Fruit fly (Drosophila melanogaster) whole organism, embryonic: ENCODE data around the gene CG2681.

ENCODE experiments used
- Adf1 ChIP-seq: fragments of 200-800 bp; sonication (Bioruptor generic); IDR thresholded peaks from 2 replicates; pipeline ENCODE4 v1.3.6; 2022; ENCODE audit warnings: missing biosample characterization, missing genetic modification characterization
- Asciz ChIP-seq: fragments of 200-800 bp; sonication (Bioruptor generic); optimal IDR thresholded peaks from 2 replicates; lab custom pipeline; 2017; ENCODE audit warnings: missing biosample characterization, mild to moderate bottlenecking, missing genetic modification characterization, missing genetic modification reagents
- Bteb2 ChIP-seq: fragments of 200-800 bp; sonication (Bioruptor generic); optimal IDR thresholded peaks from 2 replicates; lab custom pipeline; 2016; ENCODE audit warnings: missing biosample characterization, missing genetic modification characterization
- CG10366 ChIP-seq: fragments of 200-800 bp; sonication (Bioruptor generic); IDR thresholded peaks from 2 replicates; pipeline ENCODE4 v1.3.6; 2022; ENCODE audit warnings: missing biosample characterization, missing genetic modification characterization
- CG11247 ChIP-seq: fragments of 200-800 bp; sonication (Bioruptor generic); IDR thresholded peaks from 2 replicates; pipeline ENCODE4 v1.3.6; 2022; ENCODE audit warnings: missing biosample characterization, missing genetic modification characterization
- CG12659 ChIP-seq: fragments of 200-800 bp; sonication (Bioruptor generic); optimal IDR thresholded peaks from 3 replicates; lab custom pipeline; 2017; ENCODE audit warnings: mild to moderate bottlenecking, missing biosample characterization, missing genetic modification reagents, missing genetic modification characterization
- CG14050 ChIP-seq: fragments of 200-800 bp; sonication (Bioruptor generic); IDR thresholded peaks from 3 replicates; pipeline ENCODE4 v1.3.6; 2022; ENCODE audit warnings: missing biosample characterization, missing genetic modification characterization
- CG14441 ChIP-seq: fragments of 200-800 bp; sonication (Bioruptor generic); IDR thresholded peaks from 2 replicates; pipeline ENCODE4 v1.3.6; 2022; ENCODE audit warnings: missing biosample characterization, missing genetic modification characterization
- CG14667 ChIP-seq: fragments of 200-800 bp; sonication (Bioruptor generic); IDR thresholded peaks from 2 replicates; pipeline ENCODE4 v1.3.6; 2022; ENCODE audit warnings: missing biosample characterization, missing genetic modification characterization
- CG15269 ChIP-seq: fragments of 200-800 bp; sonication (Bioruptor generic); optimal IDR thresholded peaks from 2 replicates; lab custom pipeline; 2018; ENCODE audit warnings: missing biosample characterization, mild to moderate bottlenecking, missing genetic modification characterization, moderate library complexity
- CG15514 ChIP-seq: fragments of 200-800 bp; sonication (Bioruptor generic); optimal IDR thresholded peaks from 3 replicates; lab custom pipeline; 2017; ENCODE audit warnings: missing biosample characterization, missing genetic modification characterization, mild to moderate bottlenecking, moderate library complexity, missing genetic modification reagents
- CG16815 ChIP-seq: fragments of 200-800 bp; sonication (Bioruptor generic); optimal IDR thresholded peaks from 3 replicates; lab custom pipeline; 2017; ENCODE audit warnings: missing biosample characterization, mild to moderate bottlenecking, missing genetic modification characterization
- CG17328 ChIP-seq: fragments of 200-800 bp; sonication (Bioruptor generic); IDR thresholded peaks from 2 replicates; pipeline ENCODE4 v1.3.6; 2022; ENCODE audit warnings: missing biosample characterization, missing genetic modification characterization
- CG17359 ChIP-seq: fragments of 200-800 bp; sonication (Bioruptor generic); optimal IDR thresholded peaks from 3 replicates; lab custom pipeline; 2018; ENCODE audit warnings: missing biosample characterization, mild to moderate bottlenecking, missing genetic modification characterization, moderate library complexity
- CG18764 ChIP-seq: fragments of 200-800 bp; sonication (Bioruptor generic); optimal IDR thresholded peaks from 3 replicates; lab custom pipeline; 2016; ENCODE audit warnings: missing biosample characterization, missing genetic modification characterization
- CG2202 ChIP-seq: fragments of 200-800 bp; sonication (Bioruptor generic); optimal IDR thresholded peaks from 2 replicates; lab custom pipeline; 2018; ENCODE audit warnings: missing biosample characterization, mild to moderate bottlenecking, missing genetic modification characterization
- CG2678 ChIP-seq: fragments of 200-800 bp; sonication (Bioruptor generic); optimal IDR thresholded peaks from 3 replicates; lab custom pipeline; 2019; ENCODE audit warnings: missing biosample characterization, mild to moderate bottlenecking, missing genetic modification characterization, moderate library complexity
- CG2712 ChIP-seq: fragments of 200-800 bp; optimal IDR thresholded peaks from 3 replicates; lab custom pipeline; 2019; ENCODE audit warnings: missing biosample characterization, mild to moderate bottlenecking, missing genetic modification characterization, moderate library complexity
- CG30020 ChIP-seq: fragments of 200-800 bp; optimal IDR thresholded peaks from 2 replicates; lab custom pipeline; 2019; ENCODE audit warnings: missing biosample characterization, mild to moderate bottlenecking, missing genetic modification characterization, moderate library complexity
- CG32532 ChIP-seq: fragments of 200-800 bp; sonication (Bioruptor generic); IDR thresholded peaks from 2 replicates; pipeline ENCODE4 v1.3.6; 2022; ENCODE audit warnings: missing biosample characterization, missing genetic modification characterization
- CG33557 ChIP-seq: fragments of 200-800 bp; sonication (Bioruptor generic); optimal IDR thresholded peaks from 2 replicates; lab custom pipeline; 2019; ENCODE audit warnings: missing biosample characterization, mild to moderate bottlenecking, missing genetic modification characterization, moderate library complexity
- CG3995 ChIP-seq: fragments of 200-800 bp; sonication (Bioruptor generic); optimal IDR thresholded peaks from 3 replicates; lab custom pipeline; 2016; ENCODE audit warnings: missing biosample characterization, missing genetic modification characterization
- CG4730 ChIP-seq: fragments of 200-800 bp; sonication (Bioruptor generic); IDR thresholded peaks from 2 replicates; pipeline ENCODE4 v1.3.6; 2022; ENCODE audit warnings: missing biosample characterization, missing genetic modification characterization
- CG8281 ChIP-seq: fragments of 200-800 bp; sonication (Bioruptor generic); optimal IDR thresholded peaks from 2 replicates; lab custom pipeline; 2018; ENCODE audit warnings: missing biosample characterization, mild to moderate bottlenecking, missing genetic modification characterization, moderate library complexity
- CG8478 ChIP-seq: fragments of >200 bp; optimal IDR thresholded peaks from 2 replicates; lab custom pipeline; 2018
- D19A ChIP-seq: fragments of 200-800 bp; optimal IDR thresholded peaks from 3 replicates; lab custom pipeline; 2019; ENCODE audit warnings: missing biosample characterization, mild to moderate bottlenecking, missing genetic modification characterization, moderate library complexity
- HmgZ ChIP-seq: fragments of 200-800 bp; sonication (Bioruptor generic); optimal IDR thresholded peaks from 2 replicates; lab custom pipeline; 2018; ENCODE audit warnings: missing biosample characterization, mild to moderate bottlenecking, missing genetic modification characterization
- Lim3 ChIP-seq: fragments of 200-800 bp; sonication (Bioruptor generic); IDR thresholded peaks from 2 replicates; pipeline ENCODE4 v1.3.6; 2022; ENCODE audit warnings: missing biosample characterization, missing genetic modification characterization
- MBD-R2 ChIP-seq: fragments of 200-800 bp; sonication (Bioruptor generic); IDR thresholded peaks from 2 replicates; pipeline ENCODE4 v1.3.6; 2022; ENCODE audit warnings: missing biosample characterization, missing genetic modification characterization
- PHDP ChIP-seq: fragments of 200-800 bp; sonication (Bioruptor generic); optimal IDR thresholded peaks from 3 replicates; lab custom pipeline; 2018; ENCODE audit warnings: missing biosample characterization, mild to moderate bottlenecking, missing genetic modification characterization, moderate library complexity
- YL-1 ChIP-seq: fragments of 200-800 bp; sonication (Bioruptor generic); optimal IDR thresholded peaks from 3 replicates; lab custom pipeline; 2017; ENCODE audit warnings: missing biosample characterization, mild to moderate bottlenecking, missing genetic modification characterization
- ase ChIP-seq: fragments of 200-800 bp; sonication (Bioruptor generic); IDR thresholded peaks from 3 replicates; pipeline ENCODE4 v1.3.6; 2022; ENCODE audit warnings: missing biosample characterization, missing genetic modification characterization
- bab2 ChIP-seq: fragments of 200-800 bp; sonication (Bioruptor generic); optimal IDR thresholded peaks from 2 replicates; lab custom pipeline; 2016; ENCODE audit warnings: missing biosample characterization, missing genetic modification characterization
- bbx ChIP-seq: fragments of 200-800 bp; sonication (Bioruptor generic); IDR thresholded peaks from 2 replicates; pipeline ENCODE4 v1.3.6; 2022; ENCODE audit warnings: missing biosample characterization, missing genetic modification characterization; ENCODE audit not compliant: partially characterized antibody
- bsh ChIP-seq, 2 experiments: fragments of 200-800 bp; sonication (Bioruptor generic); optimal IDR thresholded peaks; 2 replicates each; lab custom pipeline; 2017 to 2018; ENCODE audit warnings: mild to moderate bottlenecking in 2 of 2, missing biosample characterization in 2 of 2, missing genetic modification characterization in 2 of 2, moderate library complexity in 1 of 2
- ci ChIP-seq: fragments of 200-800 bp; sonication (Bioruptor generic); IDR thresholded peaks from 3 replicates; pipeline ENCODE4 v1.3.6; 2022; ENCODE audit warnings: missing biosample characterization, missing genetic modification characterization
- disco-r ChIP-seq: fragments of 200-800 bp; sonication (Bioruptor generic); optimal IDR thresholded peaks from 2 replicates; lab custom pipeline; 2016; ENCODE audit warnings: missing biosample characterization, missing genetic modification characterization
- fd96Cb ChIP-seq: fragments of 200-800 bp; sonication (Bioruptor generic); optimal IDR thresholded peaks from 2 replicates; lab custom pipeline; 2018; ENCODE audit warnings: missing biosample characterization, mild to moderate bottlenecking, missing genetic modification characterization, moderate library complexity
- gcm ChIP-seq: fragments of 200-800 bp; sonication (Bioruptor generic); optimal IDR thresholded peaks from 2 replicates; lab custom pipeline; 2019; ENCODE audit warnings: missing biosample characterization, mild to moderate bottlenecking, missing genetic modification characterization, moderate library complexity
- hbn ChIP-seq: fragments of 200-800 bp; sonication (Bioruptor generic); IDR thresholded peaks from 2 replicates; pipeline ENCODE4 v1.3.6; 2022; ENCODE audit warnings: missing biosample characterization, missing genetic modification characterization; ENCODE audit not compliant: partially characterized antibody
- insv ChIP-seq, 2 experiments: fragments of 200-800 bp; sonication (Bioruptor generic); optimal IDR thresholded peaks; 3 replicates each; lab custom pipeline; 2016 to 2018; ENCODE audit warnings: missing biosample characterization in 2 of 2, missing genetic modification characterization in 2 of 2
- kni ChIP-seq: fragments of 200-800 bp; sonication (Bioruptor generic); optimal IDR thresholded peaks from 3 replicates; lab custom pipeline; 2017; ENCODE audit warnings: mild to moderate bottlenecking, missing biosample characterization, missing genetic modification reagents, missing genetic modification characterization
- lab ChIP-seq: fragments of 200-800 bp; sonication (Bioruptor generic); optimal IDR thresholded peaks from 3 replicates; lab custom pipeline; 2017; ENCODE audit warnings: missing biosample characterization, missing genetic modification characterization, mild to moderate bottlenecking, moderate library complexity, missing genetic modification reagents
- nmo ChIP-seq: fragments of 200-800 bp; sonication (Bioruptor generic); optimal IDR thresholded peaks from 2 replicates; lab custom pipeline; 2018; ENCODE audit warnings: missing biosample characterization, mild to moderate bottlenecking, missing genetic modification characterization, moderate library complexity
- pan ChIP-seq, 4 experiments: fragments of >200 bp in 3 of 4; fragments of 200-800 bp in 1 of 4; sonication (Bioruptor generic) in 1 of 4; optimal IDR thresholded peaks in 3 of 4; IDR thresholded peaks in 1 of 4; 2 replicates each; pipeline versions ENCODE4 v1.3.6 to Lab custom; 2017 to 2022; ENCODE audit warnings: missing biosample characterization in 2 of 4, missing genetic modification characterization in 2 of 4, mixed read lengths in 1 of 4
- peb ChIP-seq: fragments of 200-800 bp; sonication (Bioruptor generic); IDR thresholded peaks from 2 replicates; pipeline ENCODE4 v1.3.6; 2022; ENCODE audit warnings: missing biosample characterization, missing genetic modification characterization
- schlank ChIP-seq: fragments of 200-800 bp; sonication (Bioruptor generic); optimal IDR thresholded peaks from 2 replicates; lab custom pipeline; 2018; ENCODE audit warnings: missing biosample characterization, mild to moderate bottlenecking, missing genetic modification characterization
- slou ChIP-seq: fragments of 200-800 bp; sonication (Bioruptor generic); optimal IDR thresholded peaks from 3 replicates; lab custom pipeline; 2016; ENCODE audit warnings: missing biosample characterization, missing genetic modification characterization
- tna ChIP-seq: fragments of 200-800 bp; sonication (Bioruptor generic); IDR thresholded peaks from 2 replicates; pipeline ENCODE4 v1.3.6; 2022; ENCODE audit warnings: missing biosample characterization, missing genetic modification characterization; ENCODE audit not compliant: partially characterized antibody
- tup ChIP-seq: fragments of 200-800 bp; sonication (Bioruptor generic); optimal IDR thresholded peaks from 2 replicates; lab custom pipeline; 2016; ENCODE audit warnings: missing biosample characterization, mild to moderate bottlenecking, missing genetic modification characterization, moderate library complexity

The CG2681 gene

dm6 chrX:2757400-2757799 is 48.9 kb downstream of the CG2681 start (continued):
- peak; percentile 39 for TF ChIP-seq CG17359 (tag; lab: Kevin White, UChicago)
- TF ChIP-seq CG8478 (lab: Kevin White, UChicago) = no peak
- TF ChIP-seq CG8281 = no peak
- no peak for TF ChIP-seq MBD-R2 (GFP tag; lab: Robert Waterston, UW)
- no peak for TF ChIP-seq Asciz
- no peak for TF ChIP-seq CG15514 (GFP tag; lab: Kevin White, UChicago)
- no peak for TF ChIP-seq Adf1 (GFP tag; lab: Robert Waterston, UW)
- no peak for TF ChIP-seq insv (GFP tag; optimal IDR thresholded peaks at IDR 0.05; lab: Kevin White, UChicago)
- TF ChIP-seq CG14441 (GFP tag; lab: Robert Waterston, UW) = no peak
- TF ChIP-seq slou (GFP tag; lab: Kevin White, UChicago) = no peak
- no peak for TF ChIP-seq tna (GFP tag; lab: Robert Waterston, UW)
- TF ChIP-seq CG12659 (GFP tag; lab: Kevin White, UChicago) = no peak
- peak in 1 of 2 experiments; percentile 35 for TF ChIP-seq bsh (GFP tag; optimal IDR thresholded peaks at IDR 0.05; lab: Kevin White, UChicago)
- no peak for TF ChIP-seq Lim3
- peak; percentile 43 for TF ChIP-seq CG2712 (tag; lab: Kevin White, UChicago)
- TF ChIP-seq CG32532 = 0 out of 2 replicates have a peak, but pooled peaks have one; percentile 12
- no peak for TF ChIP-seq CG2202 (tag; lab: Kevin White, UChicago)
- no peak for TF ChIP-seq CG16815 (GFP tag; lab: Kevin White, UChicago)
- TF ChIP-seq pan (optimal IDR thresholded peaks at IDR 0.05; lab: Kevin White, UChicago) = no peak
- no peak for TF ChIP-seq pan (GFP tag; optimal IDR thresholded peaks at IDR 0.05 in 1 of 2, IDR thresholded peaks at IDR 0.05 in 1 of 2)
- TF ChIP-seq disco-r (GFP tag; lab: Kevin White, UChicago) = no peak
- no peak for TF ChIP-seq kni (GFP tag; lab: Kevin White, UChicago)
- TF ChIP-seq PHDP (tag; lab: Kevin White, UChicago) = peak; percentile 5
- TF ChIP-seq CG2678 (tag; lab: Kevin White, UChicago) = peak; percentile 52
- no peak for TF ChIP-seq fd96Cb (tag; lab: Kevin White, UChicago)
- no peak for TF ChIP-seq ase
- TF ChIP-seq Bteb2 = no peak
- peak; percentile 21; the same call in 1 of the 2 replicates for TF ChIP-seq CG10366 (GFP tag; lab: Robert Waterston, UW)
- no peak for TF ChIP-seq CG18764 (GFP tag; lab: Kevin White, UChicago)
- TF ChIP-seq YL-1 (GFP tag; lab: Kevin White, UChicago) = no peak
- TF ChIP-seq CG30020 (tag; lab: Kevin White, UChicago) = no peak
- peak; percentile 35 for TF ChIP-seq lab (GFP tag; lab: Kevin White, UChicago)
- no peak for TF ChIP-seq schlank (tag; lab: Kevin White, UChicago)
- TF ChIP-seq HmgZ (tag; lab: Kevin White, UChicago) = no peak
- TF ChIP-seq CG15269 (tag; lab: Kevin White, UChicago) = peak; percentile 15
- no peak for TF ChIP-seq peb
- no peak for TF ChIP-seq bab2 (GFP tag; lab: Kevin White, UChicago)
- no peak for TF ChIP-seq tup
- no peak for TF ChIP-seq CG3995
- TF ChIP-seq nmo = peak; percentile 25
- TF ChIP-seq CG14050 (GFP tag; lab: Robert Waterston, UW) = no peak
- no peak for TF ChIP-seq CG4730
- TF ChIP-seq bbx (GFP tag; lab: Robert Waterston, UW) = no peak
- 0 out of 3 replicates have a peak, but pooled peaks have one; percentile 41 for TF ChIP-seq ci (GFP tag; lab: Robert Waterston, UW)
- no peak for TF ChIP-seq D19A (tag; lab: Kevin White, UChicago)
- TF ChIP-seq hbn (GFP tag; lab: Robert Waterston, UW) = no peak
- no peak for TF ChIP-seq CG33557 (GFP tag; lab: Kevin White, UChicago)
- TF ChIP-seq CG11247 (GFP tag; lab: Robert Waterston, UW) = no peak
- TF ChIP-seq CG17328 (GFP tag; lab: Robert Waterston, UW) = peak; percentile 22; the same call in 1 of the 2 replicates
- TF ChIP-seq gcm (GFP tag; lab: Kevin White, UChicago) = no peak
- 0 out of 2 replicates have a peak, but pooled peaks have one; percentile 22 for TF ChIP-seq CG14667 (GFP tag; lab: Robert Waterston, UW)
